Worm (Caenorhabditis elegans): Measurements from ENCODE around the gene cut-1.

ce11 chrII:11261173-11261572, 7.7 kb upstream of the cut-1 start, which contains the start of gene T05B9.1:
- TF ChIP-seq ref-1 (GFP tag; conservative IDR thresholded peaks at IDR 0.05) (no peak), ztf-23 (GFP tag; IDR thresholded peaks at IDR 0.05) (no peak)

Measured in whole organism, midembryonic.